Fruit fly (Drosophila melanogaster): ENCODE data around the gene CG3808.
A peak's percentile ranks its signal among the peaks of the same experiment; 100 is the strongest.

The CG3808 gene

dm6 chr3L:19040155-19040644 lies 39.8 kb upstream of the CG3808 start (continued):
- TF ChIP-seq pros (GFP tag; optimal IDR thresholded peaks at IDR 0.05), result peak; percentile 9
- TF ChIP-seq zfh1 (GFP tag; IDR thresholded peaks at IDR 0.05), result no peak
- no peak for TF ChIP-seq wor (GFP tag; IDR thresholded peaks at IDR 0.05)
- TF ChIP-seq CG6791 (GFP tag; IDR thresholded peaks at IDR 0.05; ENCODE audit: partially characterized antibody), result peak; percentile 49; the same call in 1 of the 3 replicates
- TF ChIP-seq wek (GFP tag; optimal IDR thresholded peaks at IDR 0.05), result peak; percentile 30
- TF ChIP-seq CG3163 (GFP tag; optimal IDR thresholded peaks at IDR 0.05), result no peak
- no peak for TF ChIP-seq cato (GFP tag; optimal IDR thresholded peaks at IDR 0.05; ENCODE audit: borderline replicate concordance)
- TF ChIP-seq ind (GFP tag; optimal IDR thresholded peaks at IDR 0.05), result no peak
- TF ChIP-seq luna (GFP tag; optimal IDR thresholded peaks at IDR 0.05), result no peak
- TF ChIP-seq ttk (GFP tag; IDR thresholded peaks at IDR 0.05), result no peak
- no peak for TF ChIP-seq CG10654 (GFP tag; optimal IDR thresholded peaks at IDR 0.05)
- 0 out of 3 replicates have a peak, but pooled peaks have one; percentile 43 for TF ChIP-seq sr (GFP tag; IDR thresholded peaks at IDR 0.05)
- TF ChIP-seq tup (GFP tag; optimal IDR thresholded peaks at IDR 0.05), result peak; percentile 37
- TF ChIP-seq Hand (GFP tag; optimal IDR thresholded peaks at IDR 0.05), result peak; percentile 1
- TF ChIP-seq CG31365 (tag; optimal IDR thresholded peaks at IDR 0.05), result no peak
- no peak for TF ChIP-seq Dll (GFP tag; IDR thresholded peaks at IDR 0.05; ENCODE audit: partially characterized antibody)
- TF ChIP-seq Spps (tag; optimal IDR thresholded peaks at IDR 0.05), result no peak
- 0 out of 2 replicates have a peak, but pooled peaks have one; percentile 18 for TF ChIP-seq slbo (GFP tag; IDR thresholded peaks at IDR 0.05)
- TF ChIP-seq Fer2 (tag; optimal IDR thresholded peaks at IDR 0.05), result no peak
- TF ChIP-seq CG11560 (tag; IDR thresholded peaks at IDR 0.05), result no peak
- TF ChIP-seq hkb (optimal IDR thresholded peaks at IDR 0.05), result no peak
- TF ChIP-seq hkb (GFP tag; IDR thresholded peaks at IDR 0.05), result no peak
- TF ChIP-seq CG9609 (GFP tag; optimal IDR thresholded peaks at IDR 0.05), result no peak
- TF ChIP-seq unpg (GFP tag; optimal IDR thresholded peaks at IDR 0.05), result peak; percentile 33
- TF ChIP-seq CG31224 (GFP tag; IDR thresholded peaks at IDR 0.05), result no peak
- TF ChIP-seq D (optimal IDR thresholded peaks at IDR 0.05), result no peak
- TF ChIP-seq D (GFP tag; optimal IDR thresholded peaks at IDR 0.05), result no peak
- peak; percentile 7 for TF ChIP-seq nom (GFP tag; optimal IDR thresholded peaks at IDR 0.05)
- peak; percentile 58 for TF ChIP-seq CG15601 (tag; optimal IDR thresholded peaks at IDR 0.05)
- TF ChIP-seq vvl (GFP tag; IDR thresholded peaks at IDR 0.05), result peak; percentile 42; the same call in 1 of the 2 replicates
- TF ChIP-seq Oaz (GFP tag; IDR thresholded peaks at IDR 0.05), result no peak
- peak; percentile 72 for TF ChIP-seq CG12769 (tag; optimal IDR thresholded peaks at IDR 0.05)
- peak; percentile 76 for TF ChIP-seq GATAe (GFP tag; conservative IDR thresholded peaks at IDR 0.05)
- no peak for TF ChIP-seq da (GFP tag; optimal IDR thresholded peaks at IDR 0.05)
- TF ChIP-seq CG34224 (GFP tag; IDR thresholded peaks at IDR 0.05; ENCODE audit: partially characterized antibody), result peak; percentile 19; the same call in 1 of the 3 replicates
- TF ChIP-seq eyg (GFP tag; optimal IDR thresholded peaks at IDR 0.05), result no peak
- TF ChIP-seq hb (GFP tag; IDR thresholded peaks at IDR 0.05; ENCODE audit: partially characterized antibody), result no peak
- TF ChIP-seq lilli (GFP tag; optimal IDR thresholded peaks at IDR 0.05), result no peak
- peak; percentile 72 for TF ChIP-seq Blimp-1 (GFP tag; optimal IDR thresholded peaks at IDR 0.05)
- no peak for TF ChIP-seq CG10209 (GFP tag; optimal IDR thresholded peaks at IDR 0.05)
- TF ChIP-seq CG12219 (GFP tag; optimal IDR thresholded peaks at IDR 0.05), result no peak
- TF ChIP-seq CG11456 (GFP tag; IDR thresholded peaks at IDR 0.05), result 0 out of 3 replicates have a peak, but pooled peaks have one; percentile 41
- TF ChIP-seq CG2129 (GFP tag; IDR thresholded peaks at IDR 0.05; ENCODE audit: partially characterized antibody), result no peak
- peak in 1 of 2 experiments; percentile 5 for TF ChIP-seq bsh (GFP tag; optimal IDR thresholded peaks at IDR 0.05)
- TF ChIP-seq Xrp1 (GFP tag; IDR thresholded peaks at IDR 0.05), result no peak
- TF ChIP-seq ara (GFP tag; IDR thresholded peaks at IDR 0.05), result no peak
- no peak for TF ChIP-seq Neu2 (GFP tag; optimal IDR thresholded peaks at IDR 0.05; ENCODE audit: borderline replicate concordance)
- peak; percentile 94 for TF ChIP-seq mirr (GFP tag; optimal IDR thresholded peaks at IDR 0.05)
- no peak for TF ChIP-seq Lpt (GFP tag; optimal IDR thresholded peaks at IDR 0.05)
- no peak for TF ChIP-seq Tbp (GFP tag; optimal IDR thresholded peaks at IDR 0.05)
- no peak for TF ChIP-seq emc (GFP tag; optimal IDR thresholded peaks at IDR 0.05)
